Fruit fly (Drosophila melanogaster): ENCODE results near the gene CCHa2.
A peak's percentile ranks its signal among the peaks of the same experiment; 100 is the strongest.

DNA sequence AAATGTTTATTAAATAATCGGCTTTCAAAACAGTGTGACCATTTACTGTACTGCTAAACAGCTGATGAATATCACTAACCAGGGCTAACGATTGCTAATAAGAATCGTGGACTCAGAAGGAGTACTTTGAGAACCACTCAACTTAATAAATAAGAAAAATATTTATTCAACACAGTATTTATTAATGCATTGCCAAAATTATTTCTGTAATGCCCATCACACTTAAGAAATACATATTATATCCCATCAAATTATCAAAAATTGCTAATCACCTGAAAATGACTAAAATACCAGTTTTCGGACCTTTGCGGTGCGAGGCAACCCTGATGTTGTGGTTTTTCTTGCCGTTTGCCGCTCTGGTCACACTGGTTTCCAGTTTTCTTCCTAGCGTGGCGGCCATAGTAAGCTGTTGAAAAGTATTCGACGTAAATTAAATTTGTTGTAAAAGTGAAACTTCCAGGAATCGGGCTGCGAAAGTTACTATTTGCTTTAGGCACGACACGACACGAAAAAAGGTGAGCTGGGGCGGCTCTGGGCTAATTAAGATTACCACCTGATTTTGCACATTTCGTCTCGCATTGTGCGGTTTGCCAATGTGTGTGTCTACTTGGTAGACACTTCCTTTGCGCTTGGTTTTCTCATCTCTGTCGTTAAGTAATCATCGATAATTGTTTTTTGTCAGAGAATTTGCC lies 13.1 kb downstream of the CCHa2 start, which contains the start of the genes mRpS21 and Droj2:
- TF ChIP-seq toe (GFP tag; optimal IDR thresholded peaks at IDR 0.05), result peak; percentile 80
- TF ChIP-seq Clk (GFP tag; optimal IDR thresholded peaks at IDR 0.05), result peak; percentile 56
- TF ChIP-seq Hr96 (GFP tag; optimal IDR thresholded peaks at IDR 0.05), result no peak
- peak; percentile 37 for TF ChIP-seq ovo (GFP tag; optimal IDR thresholded peaks at IDR 0.05)
- peak; percentile 68 for TF ChIP-seq CG7101 (tag; optimal IDR thresholded peaks at IDR 0.05)
- TF ChIP-seq kay (GFP tag; ENCODE audit: borderline replicate concordance), result no peak
- TF ChIP-seq CG33017 (tag; optimal IDR thresholded peaks at IDR 0.05), result peak; percentile 34

All from whole organism, adult.